Fruit fly (Drosophila melanogaster): ENCODE data around the gene CG13135.

CG13135 gene

dm6 chr2L:10096127-10096526 is 26.4 kb downstream of the CG13135 start:
- TF ChIP-seq CG13894 (tag; optimal IDR thresholded peaks at IDR 0.05), result peak; percentile 84
- no peak for TF ChIP-seq Sin3A (optimal IDR thresholded peaks at IDR 0.05)
- peak; percentile 58 for TF ChIP-seq abd-A (tag; optimal IDR thresholded peaks at IDR 0.05)
- TF ChIP-seq Tbp (GFP tag; optimal IDR thresholded peaks at IDR 0.05), result no peak

- TF ChIP-seq Camta (GFP tag; optimal IDR thresholded peaks at IDR 0.05) (no peak), klu (GFP tag; IDR thresholded peaks at IDR 0.05) (no peak)
Measured at dm6 chr2L:10093788-10094187, 28.8 kb downstream of the CG13135 start, which contains the start of gene CG34109. Gene CG34109 (plus strand): TSS chr2L:10094088.

- TF ChIP-seq sens (GFP tag) (peak; percentile 11), CG15269 (tag; optimal IDR thresholded peaks at IDR 0.05) (no peak)
Measured at dm6 chr2L:10092289-10092688, 30.3 kb downstream of the CG13135 start, which contains the start of gene CG13133. Gene CG13133 (minus strand): TSS chr2L:10092389.
